Fruit fly (Drosophila melanogaster): ENCODE data around the gene CG32846.

DNA sequence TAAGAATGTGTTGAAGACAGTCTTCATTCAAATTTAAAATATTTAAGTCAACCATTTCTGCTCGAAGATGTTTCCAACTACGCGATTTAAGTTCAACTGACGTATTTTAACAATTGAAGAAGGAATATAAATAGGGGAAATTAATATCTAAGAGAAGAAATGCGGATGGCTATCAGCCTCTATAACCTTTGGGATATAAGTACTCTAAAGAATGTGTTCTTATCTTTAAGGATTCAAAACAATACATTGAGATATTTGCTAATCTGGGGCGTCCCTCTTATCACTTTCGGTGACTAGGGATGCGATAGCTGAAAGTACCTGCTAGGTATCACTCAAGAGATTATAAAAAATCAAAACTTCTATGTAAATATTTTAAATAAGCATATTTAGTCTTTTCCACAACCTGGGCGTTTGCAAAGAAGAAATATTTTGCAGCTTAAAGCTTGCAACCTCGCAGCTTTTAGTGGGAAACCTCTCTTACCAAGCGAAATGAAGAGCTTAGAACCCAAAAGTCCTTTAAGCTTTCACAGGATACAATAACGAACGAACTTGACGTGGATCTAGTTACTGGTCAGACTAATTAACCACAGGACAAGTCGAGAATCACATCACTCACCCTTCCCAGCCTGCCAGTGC, 9.6 kb upstream of the CG32846 start, which contains the start of the genes CG34025 and Or63a:
- no peak for TF ChIP-seq CG8478 (optimal IDR thresholded peaks at IDR 0.05)
- TF ChIP-seq CTCF (optimal IDR thresholded peaks at IDR 0.05), result no peak

Data from S2 (cell line).